Worm (Caenorhabditis elegans) whole organism, L4 larva: Measurements from ENCODE around the gene dsl-7.

ENCODE experiments used
- F10B5.3 ChIP-seq: sonication (generic microtip); optimal IDR thresholded peaks from 2 replicates; lab custom pipeline; 2016; ENCODE audit warnings: mild to moderate bottlenecking, missing genetic modification characterization, missing compliant biosample characterization
- F26F4.8 ChIP-seq: fragments of 200-800 bp; sonication (Bioruptor generic); conservative IDR thresholded peaks from 2 replicates; pipeline ENCODE4 v1.3.6; 2022; ENCODE audit warnings: missing genetic modification characterization, missing compliant biosample characterization
- F37D6.2 ChIP-seq: sonication (generic microtip); optimal IDR thresholded peaks from 2 replicates; lab custom pipeline; 2016; ENCODE audit warnings: mild to moderate bottlenecking, missing genetic modification characterization, missing compliant biosample characterization
- T20F7.1 ChIP-seq: fragments of 200-800 bp; sonication (Bioruptor generic); optimal IDR thresholded peaks from 2 replicates; lab custom pipeline; 2018; ENCODE audit warnings: mild to moderate bottlenecking, missing genetic modification characterization, missing compliant biosample characterization
- T26A8.4 ChIP-seq: fragments of 200-800 bp; sonication (Bioruptor generic); IDR thresholded peaks from 2 replicates; pipeline ENCODE4 v1.3.6; 2022; ENCODE audit warnings: missing genetic modification characterization, missing compliant biosample characterization
- Y105C5A.15 ChIP-seq: fragments of 200-800 bp; sonication (Bioruptor generic); IDR thresholded peaks from 2 replicates; pipeline ENCODE4 v1.3.6; 2022; ENCODE audit warnings: missing genetic modification characterization, missing compliant biosample characterization
- Y5F2A.4 ChIP-seq: fragments of 200-800 bp; sonication (Bioruptor generic); optimal IDR thresholded peaks from 2 replicates; lab custom pipeline; 2018; ENCODE audit warnings: mild to moderate bottlenecking, missing genetic modification characterization, missing compliant biosample characterization
- aha-1 ChIP-seq: fragments of 150-350 bp; peaks from one replicate; lab custom pipeline; 2014; ENCODE audit warnings: missing biosample characterization, missing genetic modification characterization
- ama-1 ChIP-seq: fragments of 150-350 bp; optimal IDR thresholded peaks from 2 replicates; lab custom pipeline; 2014; ENCODE audit warnings: inconsistent platforms, mixed read lengths
- arid-1 ChIP-seq: fragments of 200-800 bp; sonication (Bioruptor generic); conservative IDR thresholded peaks from 2 replicates; pipeline ENCODE4 v1.3.6; 2022; ENCODE audit warnings: missing genetic modification reagents, missing genetic modification characterization, missing compliant biosample characterization
- attf-4 ChIP-seq: sonication (generic microtip); optimal IDR thresholded peaks from 3 replicates; lab custom pipeline; 2017; ENCODE audit warnings: missing biosample characterization, missing genetic modification characterization
- ceh-20 ChIP-seq: fragments of 200-800 bp; sonication (Bioruptor generic); IDR thresholded peaks from 2 replicates; pipeline ENCODE4 v1.3.6; 2022; ENCODE audit warnings: missing genetic modification reagents, missing genetic modification characterization, missing compliant biosample characterization
- ceh-32 ChIP-seq: sonication (generic microtip); optimal IDR thresholded peaks from 2 replicates; lab custom pipeline; 2016; ENCODE audit warnings: mild to moderate bottlenecking, missing genetic modification characterization, missing compliant biosample characterization; ENCODE audit not compliant: poor library complexity
- ceh-44 ChIP-seq: fragments of 200-800 bp; sonication (Bioruptor generic); IDR thresholded peaks from 2 replicates; pipeline ENCODE4 v1.3.6; 2022; ENCODE audit warnings: missing genetic modification reagents, missing genetic modification characterization, missing compliant biosample characterization
- ceh-62 ChIP-seq: sonication (generic microtip); optimal IDR thresholded peaks from 2 replicates; lab custom pipeline; 2017; ENCODE audit warnings: missing biosample characterization, missing genetic modification characterization
- daf-16 ChIP-seq, 3 experiments: sonication (generic microtip); optimal IDR thresholded peaks; 2 replicates each; lab custom pipeline; 2016 to 2017; ENCODE audit warnings: missing genetic modification characterization in 3 of 3, missing genetic modification reagents in 3 of 3, mild to moderate bottlenecking in 2 of 3, missing compliant biosample characterization in 2 of 3, missing biosample characterization in 1 of 3, moderate library complexity in 1 of 3
- daf-8 ChIP-seq: fragments of 200-800 bp; sonication (Bioruptor generic); IDR thresholded peaks from 2 replicates; pipeline ENCODE4 v1.3.6; 2022; ENCODE audit warnings: missing genetic modification characterization, missing compliant biosample characterization
- dve-1 ChIP-seq: sonication (generic microtip); optimal IDR thresholded peaks from 2 replicates; lab custom pipeline; 2017; ENCODE audit warnings: antibody characterized with exemption, mild to moderate bottlenecking, missing genetic modification characterization, missing compliant biosample characterization; ENCODE audit not compliant: insufficient read depth
- egl-43 ChIP-seq: fragments of 200-800 bp; sonication (Bioruptor generic); IDR thresholded peaks from 2 replicates; pipeline ENCODE4 v1.3.6; 2022; ENCODE audit warnings: missing genetic modification reagents, missing genetic modification characterization, missing compliant biosample characterization
- fkh-10 ChIP-seq: fragments of 150-350 bp; optimal IDR thresholded peaks from 2 replicates; lab custom pipeline; 2014; ENCODE audit warnings: missing biosample characterization, missing genetic modification reagents, missing genetic modification characterization
- hif-1 ChIP-seq, 2 experiments: sonication (generic microtip); optimal IDR thresholded peaks; 2 replicates each; lab custom pipeline; 2016 to 2017; ENCODE audit warnings: missing compliant biosample characterization in 2 of 2, missing genetic modification characterization in 2 of 2, missing genetic modification reagents in 2 of 2, missing genotype in 2 of 2, mild to moderate bottlenecking in 1 of 2
- hlh-30 ChIP-seq: sonication (generic microtip); optimal IDR thresholded peaks from 2 replicates; lab custom pipeline; 2017; ENCODE audit warnings: antibody characterized with exemption, mild to moderate bottlenecking, missing genetic modification characterization, missing compliant biosample characterization; ENCODE audit not compliant: insufficient read depth
- jun-1 ChIP-seq: fragments of 150-350 bp; optimal IDR thresholded peaks from 2 replicates; lab custom pipeline; 2014; ENCODE audit warnings: missing biosample characterization, missing genetic modification reagents, missing genetic modification characterization
- lin-1 ChIP-seq: fragments of 200-800 bp; sonication (Bioruptor generic); IDR thresholded peaks from 2 replicates; pipeline ENCODE4 v1.3.6; 2022; ENCODE audit warnings: missing genetic modification reagents, missing genetic modification characterization, missing compliant biosample characterization
- lin-29 ChIP-seq: fragments of 200-800 bp; sonication (Bioruptor generic); IDR thresholded peaks from 2 replicates; pipeline ENCODE4 v1.3.6; 2022; ENCODE audit warnings: missing genetic modification reagents, missing genetic modification characterization, missing compliant biosample characterization
- lin-38 ChIP-seq: fragments of 200-800 bp; sonication (Bioruptor generic); IDR thresholded peaks from 2 replicates; pipeline ENCODE4 v1.3.6; 2022; ENCODE audit warnings: missing genetic modification reagents, missing genetic modification characterization, missing compliant biosample characterization
- lir-3 ChIP-seq: sonication (generic microtip); optimal IDR thresholded peaks from 2 replicates; lab custom pipeline; 2016; ENCODE audit warnings: mild to moderate bottlenecking, missing genetic modification characterization, missing compliant biosample characterization
- lsy-2 ChIP-seq, 2 experiments: fragments of 150-350 bp in 1 of 2; sonication (generic microtip) in 1 of 2; optimal IDR thresholded peaks; 2 replicates each; lab custom pipeline; 2014 to 2017; ENCODE audit warnings: missing biosample characterization in 2 of 2, missing genetic modification characterization in 2 of 2
- madf-9 ChIP-seq: fragments of 200-800 bp; sonication (Bioruptor generic); conservative IDR thresholded peaks from 2 replicates; pipeline ENCODE4 v1.3.6; 2022; ENCODE audit warnings: missing genetic modification reagents, missing genetic modification characterization, missing compliant biosample characterization
- mdt-29 ChIP-seq: fragments of 200-800 bp; sonication (Bioruptor generic); IDR thresholded peaks from 2 replicates; pipeline ENCODE4 v1.3.6; 2022; ENCODE audit warnings: missing genetic modification reagents, missing genetic modification characterization, missing compliant biosample characterization
- mes-2 ChIP-seq: sonication (generic microtip); optimal IDR thresholded peaks from 2 replicates; lab custom pipeline; 2016; ENCODE audit warnings: missing genotype, mild to moderate bottlenecking, missing genetic modification characterization, missing compliant biosample characterization; ENCODE audit not compliant: poor library complexity, severe bottlenecking
- mxl-2 ChIP-seq: fragments of 200-800 bp; sonication (Bioruptor generic); conservative IDR thresholded peaks from 2 replicates; pipeline ENCODE4 v1.3.6; 2022; ENCODE audit warnings: missing genetic modification reagents, missing genetic modification characterization, missing compliant biosample characterization
- mxl-3 ChIP-seq: fragments of 200-800 bp; sonication (Bioruptor generic); optimal IDR thresholded peaks from 2 replicates; lab custom pipeline; 2018; ENCODE audit warnings: mild to moderate bottlenecking, missing genetic modification characterization, missing compliant biosample characterization
- nhr-10 ChIP-seq: fragments of 150-350 bp; optimal IDR thresholded peaks from 2 replicates; lab custom pipeline; 2014; ENCODE audit warnings: missing biosample characterization, missing genetic modification characterization
- nhr-237 ChIP-seq: sonication (generic microtip); optimal IDR thresholded peaks from 2 replicates; lab custom pipeline; 2017; ENCODE audit warnings: missing biosample characterization, missing genetic modification characterization
- nhr-28 ChIP-seq: fragments of 150-350 bp; optimal IDR thresholded peaks from 2 replicates; lab custom pipeline; 2014; ENCODE audit warnings: missing biosample characterization, missing genetic modification characterization
- nhr-42 ChIP-seq: fragments of 200-800 bp; sonication (Bioruptor generic); IDR thresholded peaks from 2 replicates; pipeline ENCODE4 v1.3.6; 2022; ENCODE audit warnings: missing genetic modification characterization, missing compliant biosample characterization
- nhr-48 ChIP-seq: sonication (generic microtip); optimal IDR thresholded peaks from 2 replicates; lab custom pipeline; 2016; ENCODE audit warnings: mild to moderate bottlenecking, missing genetic modification characterization, missing compliant biosample characterization
- nhr-6 ChIP-seq: fragments of 150-350 bp; optimal IDR thresholded peaks from 2 replicates; lab custom pipeline; 2014; ENCODE audit warnings: missing biosample characterization, missing genetic modification characterization
- nhr-76 ChIP-seq: fragments of 150-350 bp; optimal IDR thresholded peaks from 2 replicates; lab custom pipeline; 2014; ENCODE audit warnings: missing biosample characterization, missing genetic modification characterization
- nhr-77 ChIP-seq: fragments of 150-350 bp; optimal IDR thresholded peaks from 2 replicates; lab custom pipeline; 2014; ENCODE audit warnings: missing biosample characterization, missing genetic modification characterization
- php-3 ChIP-seq: fragments of 200-800 bp; sonication (Bioruptor generic); IDR thresholded peaks from 2 replicates; pipeline ENCODE4 v1.3.6; 2022; ENCODE audit warnings: missing genetic modification reagents, missing genetic modification characterization, missing compliant biosample characterization
- sdz-12 ChIP-seq: fragments of 200-800 bp; sonication (Bioruptor generic); optimal IDR thresholded peaks from 2 replicates; lab custom pipeline; 2018; ENCODE audit warnings: mild to moderate bottlenecking, missing genetic modification characterization, missing compliant biosample characterization
- snpc-4 ChIP-seq: fragments of 150-350 bp; optimal IDR thresholded peaks from 2 replicates; lab custom pipeline; 2014; ENCODE audit warnings: missing biosample characterization, missing genetic modification characterization
- tag-97 ChIP-seq: fragments of 200-800 bp; sonication (Bioruptor generic); IDR thresholded peaks from 2 replicates; pipeline ENCODE4 v1.3.6; 2022; ENCODE audit warnings: missing genetic modification characterization, missing compliant biosample characterization
- tra-1 ChIP-seq: fragments of 200-800 bp; sonication (Bioruptor generic); IDR thresholded peaks from 2 replicates; pipeline ENCODE4 v1.3.6; 2022; ENCODE audit warnings: missing genetic modification reagents, missing genetic modification characterization, missing compliant biosample characterization
- zfp-2 ChIP-seq: sonication (generic microtip); optimal IDR thresholded peaks from 2 replicates; lab custom pipeline; 2016; ENCODE audit warnings: mild to moderate bottlenecking, missing genetic modification characterization, missing compliant biosample characterization
- zfp-3 ChIP-seq: fragments of 200-800 bp; sonication (Bioruptor generic); conservative IDR thresholded peaks from 2 replicates; pipeline ENCODE4 v1.3.6; 2022; ENCODE audit warnings: missing genetic modification reagents, missing genetic modification characterization, missing compliant biosample characterization

dsl-7 gene

DNA sequence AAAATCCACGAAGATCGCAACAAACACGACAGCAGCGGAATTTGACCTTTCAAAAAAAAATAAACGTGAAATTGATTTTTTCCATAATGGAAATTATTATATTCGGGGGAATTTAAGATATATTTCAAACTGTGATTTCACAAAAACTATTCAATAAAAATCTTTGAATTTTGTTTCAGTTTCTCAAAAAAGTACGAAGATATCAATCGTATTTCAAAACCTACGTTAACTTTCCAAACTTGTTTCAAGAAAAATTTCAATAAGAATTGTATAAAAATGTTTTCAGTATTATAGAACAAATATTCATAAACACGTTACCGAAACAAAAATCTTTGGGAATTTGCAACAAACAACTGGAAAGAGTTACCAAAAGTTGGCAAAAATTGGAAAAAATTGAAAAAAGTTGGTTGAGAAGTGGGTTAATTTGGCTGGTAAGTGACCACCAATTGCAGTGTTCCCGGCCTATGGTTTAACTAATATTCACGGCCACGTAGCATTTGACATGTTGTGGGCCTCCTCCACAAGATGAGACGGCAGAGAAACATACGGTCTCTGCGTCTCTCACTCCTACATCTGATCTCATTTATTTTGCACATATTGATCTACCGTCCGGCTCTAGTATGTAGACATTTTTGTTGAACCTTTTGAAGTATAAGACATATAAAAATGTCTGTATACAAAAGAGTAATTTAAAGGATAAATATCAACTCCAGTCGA, 42.0 kb upstream of the dsl-7 start, which contains the start of the genes T16G1.9 and T16G1.18 (continued):
- TF ChIP-seq arid-1, result no peak
- TF ChIP-seq, all 104 proteins: peak for 18

- TF ChIP-seq madf-9 (GFP tag; lab: Robert Waterston, UW), result no peak
- TF ChIP-seq hlh-30 (tag; lab: Kevin White, UChicago), result peak; percentile 8
- no peak for TF ChIP-seq egl-43
- no peak for TF ChIP-seq zfp-3 (GFP tag; lab: Robert Waterston, UW)
- no peak for TF ChIP-seq Y5F2A.4 (GFP tag; lab: Kevin White, UChicago)
- TF ChIP-seq nhr-10 (tag; lab: Kevin White, UChicago), result no peak
- no peak for TF ChIP-seq Y105C5A.15
- TF ChIP-seq T26A8.4 (GFP tag; lab: Robert Waterston, UW), result no peak
- no peak for TF ChIP-seq nhr-28 (tag; lab: Kevin White, UChicago)
- TF ChIP-seq tra-1 (GFP tag; lab: Robert Waterston, UW), result no peak
- no peak for TF ChIP-seq lin-29 (GFP tag; lab: Robert Waterston, UW)
- no peak for TF ChIP-seq php-3
- TF ChIP-seq F26F4.8, result no peak
- no peak for TF ChIP-seq jun-1 (tag; lab: Kevin White, UChicago)
- peak in 1 of 2 experiments; percentile 55 for TF ChIP-seq lsy-2 (tag; optimal IDR thresholded peaks at IDR 0.05; lab: Kevin White, UChicago)
- peak; percentile 71 for TF ChIP-seq aha-1 (tag; lab: Kevin White, UChicago)
- TF ChIP-seq attf-4 (tag; lab: Kevin White, UChicago), result no peak
- TF ChIP-seq ama-1 (lab: Kevin White, UChicago), result no peak
- TF ChIP-seq lir-3 (tag; lab: Kevin White, UChicago), result no peak
- TF ChIP-seq ceh-32 (tag; lab: Kevin White, UChicago), result no peak
- TF ChIP-seq F37D6.2 (tag; lab: Kevin White, UChicago), result no peak
- TF ChIP-seq lin-38 (GFP tag; lab: Robert Waterston, UW), result no peak; the same call in 1 of the 2 replicates
- peak; percentile 85 for TF ChIP-seq mes-2 (tag; lab: Kevin White, UChicago)
- no peak for TF ChIP-seq F10B5.3 (tag; lab: Kevin White, UChicago)
- no peak for TF ChIP-seq mxl-3 (GFP tag; lab: Kevin White, UChicago)
- no peak for TF ChIP-seq ceh-44 (GFP tag; lab: Robert Waterston, UW)
- TF ChIP-seq dve-1 (tag; lab: Kevin White, UChicago), result peak; percentile 17
- no peak for TF ChIP-seq tag-97 (GFP tag; lab: Robert Waterston, UW)
- TF ChIP-seq nhr-76, result no peak
- no peak for TF ChIP-seq daf-8
- peak; percentile 80 for TF ChIP-seq nhr-6 (tag; lab: Kevin White, UChicago)
- TF ChIP-seq fkh-10 (GFP tag; lab: Kevin White, UChicago), result no peak
- TF ChIP-seq mdt-29, result no peak
- no peak for TF ChIP-seq sdz-12 (GFP tag; lab: Kevin White, UChicago)
- TF ChIP-seq snpc-4 (tag; lab: Kevin White, UChicago), result no peak
- no peak for TF ChIP-seq zfp-2 (tag; lab: Kevin White, UChicago)
- no peak for TF ChIP-seq ceh-20 (GFP tag; lab: Robert Waterston, UW)
- no peak for TF ChIP-seq daf-16 (GFP tag; optimal IDR thresholded peaks at IDR 0.05; lab: Kevin White, UChicago)
- TF ChIP-seq daf-16 (tag; optimal IDR thresholded peaks at IDR 0.05; lab: Kevin White, UChicago), result peak; percentile 6
- no peak for TF ChIP-seq ceh-62 (tag; lab: Kevin White, UChicago)
- TF ChIP-seq hif-1 (tag; optimal IDR thresholded peaks at IDR 0.05; lab: Kevin White, UChicago), result peak in 1 of 2 experiments; percentile 8
- no peak for TF ChIP-seq lin-1 (GFP tag; lab: Robert Waterston, UW)
- no peak for TF ChIP-seq nhr-237 (tag; lab: Kevin White, UChicago)
- TF ChIP-seq T20F7.1 (GFP tag; lab: Kevin White, UChicago), result peak; percentile 92
- TF ChIP-seq mxl-2, result no peak
- TF ChIP-seq nhr-77, result no peak
- TF ChIP-seq nhr-48 (tag; lab: Kevin White, UChicago), result no peak
- TF ChIP-seq nhr-42 (GFP tag; lab: Robert Waterston, UW), result no peak
Observed at ce11 chrV:12952287-12952686, 40.7 kb upstream of the dsl-7 start, which contains the start of gene pqn-68. TSS of gene pqn-68 (plus strand) at chrV:12952636.
